Worm (Caenorhabditis elegans) whole organism, midembryonic: ENCODE data around the gene pkc-3.

ENCODE experiments used
- T22C8.4 ChIP-seq: fragments of 200-800 bp; sonication (Bioruptor generic); IDR thresholded peaks from 2 replicates; pipeline ENCODE4 v1.3.6; 2022; ENCODE audit warnings: missing genetic modification characterization, missing compliant biosample characterization
- cog-1 ChIP-seq: sonication (generic microtip); optimal IDR thresholded peaks from 2 replicates; lab custom pipeline; 2016; ENCODE audit warnings: missing genetic modification characterization, missing compliant biosample characterization
- flt-1 ChIP-seq: fragments of 200-800 bp; sonication (Bioruptor generic); IDR thresholded peaks from 2 replicates; pipeline ENCODE4 v1.3.6; 2022; ENCODE audit warnings: missing genetic modification characterization, missing compliant biosample characterization
- klf-2 ChIP-seq: fragments of 200-800 bp; sonication (Bioruptor generic); conservative IDR thresholded peaks from 2 replicates; pipeline ENCODE4 v1.3.6; 2022; ENCODE audit warnings: missing genetic modification reagents, missing genetic modification characterization, missing compliant biosample characterization
- med-1 ChIP-seq: sonication (generic microtip); optimal IDR thresholded peaks from 2 replicates; lab custom pipeline; 2017; ENCODE audit warnings: missing genetic modification characterization, mild to moderate bottlenecking, missing compliant biosample characterization, antibody characterized with exemption, missing genetic modification reagents; ENCODE audit not compliant: insufficient read depth
- ref-1 ChIP-seq: fragments of 200-800 bp; sonication (Bioruptor generic); conservative IDR thresholded peaks from 2 replicates; pipeline ENCODE4 v1.3.6; 2022; ENCODE audit warnings: missing genetic modification reagents, missing genetic modification characterization, missing compliant biosample characterization
- tab-1 ChIP-seq: fragments of 200-800 bp; sonication (Bioruptor generic); IDR thresholded peaks from 2 replicates; pipeline ENCODE4 v1.3.6; 2022; ENCODE audit warnings: missing genetic modification characterization, missing compliant biosample characterization
- ztf-23 ChIP-seq: fragments of 200-800 bp; sonication (Bioruptor generic); IDR thresholded peaks from 2 replicates; pipeline ENCODE4 v1.3.6; 2022; ENCODE audit warnings: missing genetic modification reagents, missing genetic modification characterization, missing compliant biosample characterization
- ztf-29 ChIP-seq: fragments of 200-800 bp; sonication (Bioruptor generic); IDR thresholded peaks from 2 replicates; pipeline ENCODE4 v1.3.6; 2022; ENCODE audit warnings: missing genetic modification reagents, missing genetic modification characterization, missing compliant biosample characterization

Gene pkc-3

ce11 chrII:5377467-5378238, 2.2 kb upstream of the pkc-3 start, which contains the start of gene prdx-2:
TSS of gene prdx-2 (plus strand) at chrII:5378195.
- TF ChIP-seq cog-1 (no peak), ztf-29 (GFP tag; lab: Robert Waterston, UW) (no peak), med-1 (GFP tag; lab: Kevin White, UChicago) (no peak), ztf-23 (GFP tag; lab: Robert Waterston, UW) (no peak), T22C8.4 (GFP tag; lab: Robert Waterston, UW) (no peak)

- TF ChIP-seq med-1 (GFP tag; lab: Kevin White, UChicago) (no peak), T22C8.4 (GFP tag; lab: Robert Waterston, UW) (no peak), cog-1 (no peak), ztf-29 (GFP tag; lab: Robert Waterston, UW) (no peak), tab-1 (GFP tag; lab: Robert Waterston, UW) (no peak), ztf-23 (GFP tag; lab: Robert Waterston, UW) (no peak), flt-1 (GFP tag; lab: Robert Waterston, UW) (no peak), ref-1 (GFP tag; lab: Robert Waterston, UW) (no peak), klf-2 (GFP tag; lab: Robert Waterston, UW) (no peak)
Measured at ce11 chrII:5378239-5378521, 1.6 kb upstream of the pkc-3 start.

- TF ChIP-seq med-1 (GFP tag; lab: Kevin White, UChicago) (no peak), ref-1 (GFP tag; lab: Robert Waterston, UW) (no peak), tab-1 (GFP tag; lab: Robert Waterston, UW) (no peak), ztf-29 (GFP tag; lab: Robert Waterston, UW) (no peak), flt-1 (GFP tag; lab: Robert Waterston, UW) (no peak), T22C8.4 (GFP tag; lab: Robert Waterston, UW) (no peak), cog-1 (no peak), klf-2 (GFP tag; lab: Robert Waterston, UW) (no peak), ztf-23 (GFP tag; lab: Robert Waterston, UW) (no peak)
Measured at ce11 chrII:5384282-5384681, 4.5 kb downstream of the pkc-3 start.

ce11 chrII:5387217-5387616, 7.4 kb downstream of the pkc-3 start, which contains the start of gene ccpp-6:
TSS of gene ccpp-6 (minus strand) at chrII:5387317.
- TF ChIP-seq flt-1 (GFP tag; lab: Robert Waterston, UW) (no peak), cog-1 (no peak), ref-1 (GFP tag; lab: Robert Waterston, UW) (no peak), med-1 (GFP tag; lab: Kevin White, UChicago) (no peak), ztf-29 (GFP tag; lab: Robert Waterston, UW) (no peak), klf-2 (GFP tag; lab: Robert Waterston, UW) (no peak), tab-1 (GFP tag; lab: Robert Waterston, UW) (no peak), T22C8.4 (GFP tag; lab: Robert Waterston, UW) (no peak), ztf-23 (GFP tag; lab: Robert Waterston, UW) (no peak)

- no peak for TF ChIP-seq ztf-29 (GFP tag; lab: Robert Waterston, UW)
- TF ChIP-seq cog-1 = no peak
- TF ChIP-seq flt-1 (GFP tag; lab: Robert Waterston, UW) = no peak
- no peak for TF ChIP-seq ref-1 (GFP tag; lab: Robert Waterston, UW)
- TF ChIP-seq tab-1 (GFP tag; lab: Robert Waterston, UW) = no peak
- no peak for TF ChIP-seq T22C8.4 (GFP tag; lab: Robert Waterston, UW)
- TF ChIP-seq med-1 (GFP tag; lab: Kevin White, UChicago) = no peak
- TF ChIP-seq klf-2 (GFP tag; lab: Robert Waterston, UW) = no peak
- no peak for TF ChIP-seq ztf-23 (GFP tag; lab: Robert Waterston, UW)
Measured at ce11 chrII:5388786-5389421, 9.1 kb downstream of the pkc-3 start, which contains the start of gene rsp-4. TSS of gene rsp-4 (minus strand) at chrII:5388836.

ce11 chrII:5389831-5390323, 10.1 kb downstream of the pkc-3 start, which contains the start of gene ndx-6:
TSS of gene ndx-6 (minus strand) at chrII:5389881.
- TF ChIP-seq ref-1 (GFP tag; lab: Robert Waterston, UW) (no peak), T22C8.4 (GFP tag; lab: Robert Waterston, UW) (0 out of 2 replicates have a peak, but pooled peaks have one; percentile 10), flt-1 (GFP tag; lab: Robert Waterston, UW) (peak; percentile 83), tab-1 (GFP tag; lab: Robert Waterston, UW) (0 out of 2 replicates have a peak, but pooled peaks have one; percentile 39), med-1 (GFP tag; lab: Kevin White, UChicago) (no peak), klf-2 (GFP tag; lab: Robert Waterston, UW) (no peak), ztf-29 (GFP tag; lab: Robert Waterston, UW) (no peak), ztf-23 (GFP tag; lab: Robert Waterston, UW) (peak; percentile 73), cog-1 (peak; percentile 46)

- TF ChIP-seq med-1 (GFP tag; lab: Kevin White, UChicago) (no peak), T22C8.4 (GFP tag; lab: Robert Waterston, UW) (no peak), tab-1 (GFP tag; lab: Robert Waterston, UW) (no peak), ref-1 (GFP tag; lab: Robert Waterston, UW) (no peak), ztf-29 (GFP tag; lab: Robert Waterston, UW) (no peak), flt-1 (GFP tag; lab: Robert Waterston, UW) (no peak), cog-1 (no peak), klf-2 (GFP tag; lab: Robert Waterston, UW) (no peak), ztf-23 (GFP tag; lab: Robert Waterston, UW) (no peak)
Measured at ce11 chrII:5391447-5391846, 11.6 kb downstream of the pkc-3 start.

ce11 chrII:5393090-5393489, 13.3 kb downstream of the pkc-3 start, which contains the start of gene brap-2:
TSS of gene brap-2 (minus strand) at chrII:5393190.
- no peak for TF ChIP-seq tab-1 (GFP tag; lab: Robert Waterston, UW)
- no peak for TF ChIP-seq med-1 (GFP tag; lab: Kevin White, UChicago)
- no peak for TF ChIP-seq ztf-23 (GFP tag; lab: Robert Waterston, UW)
- TF ChIP-seq ref-1 (GFP tag; lab: Robert Waterston, UW) = no peak
- no peak for TF ChIP-seq klf-2 (GFP tag; lab: Robert Waterston, UW)
- no peak for TF ChIP-seq ztf-29 (GFP tag; lab: Robert Waterston, UW)
- no peak for TF ChIP-seq flt-1 (GFP tag; lab: Robert Waterston, UW)
- TF ChIP-seq T22C8.4 (GFP tag; lab: Robert Waterston, UW) = no peak
- TF ChIP-seq cog-1 = no peak
